Worm (Caenorhabditis elegans) whole organism, L4 larva: ENCODE data around the gene F42F12.4.
A peak's percentile ranks its signal among the peaks of the same experiment; 100 is the strongest.

Experiments used
- F49E8.2 ChIP-seq: sonication (generic microtip); optimal IDR thresholded peaks from 2 replicates; lab custom pipeline; 2016; ENCODE audit warnings: missing compliant biosample characterization, mild to moderate bottlenecking, missing genetic modification characterization, borderline replicate concordance
- R02D3.7 ChIP-seq: fragments of 150-350 bp; sonication (generic microtip); optimal IDR thresholded peaks from 3 replicates; lab custom pipeline; 2014; ENCODE audit warnings: missing biosample characterization, missing genetic modification characterization
- T20F7.1 ChIP-seq: fragments of 200-800 bp; sonication (Bioruptor generic); optimal IDR thresholded peaks from 2 replicates; lab custom pipeline; 2018; ENCODE audit warnings: mild to moderate bottlenecking, missing genetic modification characterization, missing compliant biosample characterization
- Y75B8A.6 ChIP-seq: fragments of 200-800 bp; sonication (Bioruptor generic); IDR thresholded peaks from 2 replicates; pipeline ENCODE4 v1.3.6; 2022; ENCODE audit warnings: missing genetic modification reagents, missing genetic modification characterization, missing compliant biosample characterization
- aha-1 ChIP-seq: fragments of 150-350 bp; peaks from one replicate; lab custom pipeline; 2014; ENCODE audit warnings: missing biosample characterization, missing genetic modification characterization
- aly-2 ChIP-seq: sonication (generic microtip); optimal IDR thresholded peaks from 2 replicates; lab custom pipeline; 2018; ENCODE audit warnings: missing biosample characterization, missing genetic modification characterization
- ceh-20 ChIP-seq: fragments of 200-800 bp; sonication (Bioruptor generic); IDR thresholded peaks from 2 replicates; pipeline ENCODE4 v1.3.6; 2022; ENCODE audit warnings: missing genetic modification reagents, missing genetic modification characterization, missing compliant biosample characterization
- ceh-44 ChIP-seq: fragments of 200-800 bp; sonication (Bioruptor generic); IDR thresholded peaks from 2 replicates; pipeline ENCODE4 v1.3.6; 2022; ENCODE audit warnings: missing genetic modification reagents, missing genetic modification characterization, missing compliant biosample characterization
- ceh-62 ChIP-seq: sonication (generic microtip); optimal IDR thresholded peaks from 2 replicates; lab custom pipeline; 2017; ENCODE audit warnings: missing biosample characterization, missing genetic modification characterization
- cey-2 ChIP-seq: sonication (generic microtip); optimal IDR thresholded peaks from 3 replicates; lab custom pipeline; 2017; ENCODE audit warnings: missing genetic modification characterization, mild to moderate bottlenecking, missing compliant biosample characterization, antibody characterized with exemption, borderline replicate concordance; ENCODE audit not compliant: insufficient read depth
- daf-16 ChIP-seq, 3 experiments: sonication (generic microtip); optimal IDR thresholded peaks; 2 replicates each; lab custom pipeline; 2016 to 2017; ENCODE audit warnings: missing genetic modification characterization in 3 of 3, missing genetic modification reagents in 3 of 3, mild to moderate bottlenecking in 2 of 3, missing compliant biosample characterization in 2 of 3, missing biosample characterization in 1 of 3, moderate library complexity in 1 of 3
- daf-19 ChIP-seq: fragments of 200-800 bp; sonication (Bioruptor generic); conservative IDR thresholded peaks from 2 replicates; pipeline ENCODE4 v1.3.6; 2022; ENCODE audit warnings: missing genetic modification characterization, missing compliant biosample characterization
- duxl-1 ChIP-seq: sonication (generic microtip); optimal IDR thresholded peaks from 2 replicates; lab custom pipeline; 2016; ENCODE audit warnings: mild to moderate bottlenecking, missing genetic modification characterization, moderate library complexity, missing compliant biosample characterization; ENCODE audit not compliant: poor library complexity
- dve-1 ChIP-seq: sonication (generic microtip); optimal IDR thresholded peaks from 2 replicates; lab custom pipeline; 2017; ENCODE audit warnings: antibody characterized with exemption, mild to moderate bottlenecking, missing genetic modification characterization, missing compliant biosample characterization; ENCODE audit not compliant: insufficient read depth
- egl-27 ChIP-seq: sonication (generic microtip); optimal IDR thresholded peaks from 3 replicates; lab custom pipeline; 2017; ENCODE audit warnings: missing biosample characterization, missing genetic modification reagents, missing genetic modification characterization
- hlh-30 ChIP-seq: sonication (generic microtip); optimal IDR thresholded peaks from 2 replicates; lab custom pipeline; 2017; ENCODE audit warnings: antibody characterized with exemption, mild to moderate bottlenecking, missing genetic modification characterization, missing compliant biosample characterization; ENCODE audit not compliant: insufficient read depth
- hmg-1.1 ChIP-seq: fragments of 200-800 bp; sonication (Bioruptor generic); IDR thresholded peaks from 2 replicates; pipeline ENCODE4 v1.3.6; 2022; ENCODE audit warnings: missing genetic modification reagents, missing genetic modification characterization, missing compliant biosample characterization
- lin-13 ChIP-seq: fragments of 150-350 bp; optimal IDR thresholded peaks from 2 replicates; lab custom pipeline; 2014; ENCODE audit warnings: missing biosample characterization, missing genetic modification reagents, missing genetic modification characterization
- lin-15B ChIP-seq: fragments of 150-350 bp; sonication (generic microtip); optimal IDR thresholded peaks from 3 replicates; lab custom pipeline; 2014; ENCODE audit warnings: missing biosample characterization, missing genetic modification characterization
- lin-29 ChIP-seq: fragments of 200-800 bp; sonication (Bioruptor generic); IDR thresholded peaks from 2 replicates; pipeline ENCODE4 v1.3.6; 2022; ENCODE audit warnings: missing genetic modification reagents, missing genetic modification characterization, missing compliant biosample characterization
- lin-39 ChIP-seq: fragments of 150-350 bp; optimal IDR thresholded peaks from 2 replicates; lab custom pipeline; 2014; ENCODE audit warnings: missing biosample characterization, missing genetic modification reagents, missing genetic modification characterization
- madf-9 ChIP-seq: fragments of 200-800 bp; sonication (Bioruptor generic); conservative IDR thresholded peaks from 2 replicates; pipeline ENCODE4 v1.3.6; 2022; ENCODE audit warnings: missing genetic modification reagents, missing genetic modification characterization, missing compliant biosample characterization
- mes-2 ChIP-seq: sonication (generic microtip); optimal IDR thresholded peaks from 2 replicates; lab custom pipeline; 2016; ENCODE audit warnings: missing genotype, mild to moderate bottlenecking, missing genetic modification characterization, missing compliant biosample characterization; ENCODE audit not compliant: poor library complexity, severe bottlenecking
- mxl-3 ChIP-seq: fragments of 200-800 bp; sonication (Bioruptor generic); optimal IDR thresholded peaks from 2 replicates; lab custom pipeline; 2018; ENCODE audit warnings: mild to moderate bottlenecking, missing genetic modification characterization, missing compliant biosample characterization
- nhr-111 ChIP-seq: fragments of 200-800 bp; sonication (Bioruptor generic); optimal IDR thresholded peaks from 2 replicates; lab custom pipeline; 2018; ENCODE audit warnings: mild to moderate bottlenecking, missing genetic modification characterization, missing compliant biosample characterization
- nhr-25 ChIP-seq: sonication (generic microtip); optimal IDR thresholded peaks from 2 replicates; lab custom pipeline; 2017; ENCODE audit warnings: missing genetic modification characterization, mild to moderate bottlenecking, missing compliant biosample characterization, antibody characterized with exemption, moderate library complexity, borderline replicate concordance; ENCODE audit not compliant: insufficient read depth
- nhr-28 ChIP-seq: fragments of 150-350 bp; optimal IDR thresholded peaks from 2 replicates; lab custom pipeline; 2014; ENCODE audit warnings: missing biosample characterization, missing genetic modification characterization
- nhr-41 ChIP-seq: fragments of 200-800 bp; sonication (Bioruptor generic); IDR thresholded peaks from 2 replicates; pipeline ENCODE4 v1.3.6; 2022; ENCODE audit warnings: missing genetic modification reagents, missing genetic modification characterization, missing compliant biosample characterization
- nhr-42 ChIP-seq: fragments of 200-800 bp; sonication (Bioruptor generic); IDR thresholded peaks from 2 replicates; pipeline ENCODE4 v1.3.6; 2022; ENCODE audit warnings: missing genetic modification characterization, missing compliant biosample characterization
- nhr-48 ChIP-seq: sonication (generic microtip); optimal IDR thresholded peaks from 2 replicates; lab custom pipeline; 2016; ENCODE audit warnings: mild to moderate bottlenecking, missing genetic modification characterization, missing compliant biosample characterization
- pha-4 ChIP-seq, 2 experiments: fragments of 150-350 bp in 1 of 2; fragments of 200-800 bp in 1 of 2; sonication (Bioruptor generic) in 1 of 2; IDR thresholded peaks in 1 of 2; optimal IDR thresholded peaks in 1 of 2; 2 replicates each; pipeline versions ENCODE4 v1.3.6 to Lab custom; 2014 to 2022; ENCODE audit warnings: missing genetic modification characterization in 2 of 2, missing genetic modification reagents in 2 of 2, missing biosample characterization in 1 of 2, missing compliant biosample characterization in 1 of 2
- rbr-2 ChIP-seq: sonication (generic microtip); optimal IDR thresholded peaks from 2 replicates; lab custom pipeline; 2016; ENCODE audit warnings: missing genotype, missing genetic modification characterization, missing compliant biosample characterization
- snpc-1.2 ChIP-seq: fragments of 200-800 bp; sonication (Bioruptor generic); IDR thresholded peaks from 2 replicates; pipeline ENCODE4 v1.3.6; 2022; ENCODE audit warnings: missing genetic modification reagents, missing genetic modification characterization, missing compliant biosample characterization
- spr-1 ChIP-seq: sonication (generic microtip); optimal IDR thresholded peaks from 2 replicates; lab custom pipeline; 2016; ENCODE audit warnings: mild to moderate bottlenecking, missing genetic modification characterization, missing compliant biosample characterization
- unc-39 ChIP-seq: sonication (generic microtip); optimal IDR thresholded peaks from 2 replicates; lab custom pipeline; 2017; ENCODE audit warnings: missing biosample characterization, missing genetic modification characterization
- zfp-2 ChIP-seq: sonication (generic microtip); optimal IDR thresholded peaks from 2 replicates; lab custom pipeline; 2016; ENCODE audit warnings: mild to moderate bottlenecking, missing genetic modification characterization, missing compliant biosample characterization
- zfp-3 ChIP-seq: fragments of 200-800 bp; sonication (Bioruptor generic); conservative IDR thresholded peaks from 2 replicates; pipeline ENCODE4 v1.3.6; 2022; ENCODE audit warnings: missing genetic modification reagents, missing genetic modification characterization, missing compliant biosample characterization
- zip-11 ChIP-seq: fragments of 200-800 bp; sonication (Bioruptor generic); IDR thresholded peaks from 2 replicates; pipeline ENCODE4 v1.3.6; 2022; ENCODE audit warnings: missing genetic modification characterization, missing compliant biosample characterization

Gene F42F12.4

DNA sequence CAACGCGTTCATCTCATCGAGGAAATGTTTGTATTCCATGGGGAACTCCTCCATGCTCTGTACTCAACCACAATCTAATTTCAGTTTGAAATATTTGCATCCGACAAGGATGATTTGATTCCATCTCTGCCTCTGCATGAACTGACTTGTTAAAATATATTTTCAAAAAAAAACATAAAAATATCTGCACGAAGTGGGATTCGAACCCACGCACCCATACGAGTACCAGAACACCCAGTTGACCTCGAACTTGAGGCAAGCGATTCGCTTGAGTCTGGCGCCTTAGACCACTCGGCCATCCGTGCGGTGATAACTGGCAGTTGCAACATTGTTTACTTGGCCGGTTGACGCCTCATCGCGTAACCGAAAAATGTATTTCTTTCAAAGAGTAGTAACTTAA lies 4.9 kb downstream of the F42F12.4 start (continued):
- TF ChIP-seq hlh-30 (tag; lab: Kevin White, UChicago) (peak; percentile 27), nhr-111 (no peak), mxl-3 (GFP tag; lab: Kevin White, UChicago) (peak; percentile 53), ceh-20 (GFP tag; lab: Robert Waterston, UW) (peak; percentile 42; the same call in 1 of the 2 replicates), spr-1 (tag; lab: Kevin White, UChicago) (peak; percentile 10), madf-9 (GFP tag; lab: Robert Waterston, UW) (peak; percentile 85), dve-1 (tag; lab: Kevin White, UChicago) (no peak), mes-2 (peak; percentile 77)

DNA sequence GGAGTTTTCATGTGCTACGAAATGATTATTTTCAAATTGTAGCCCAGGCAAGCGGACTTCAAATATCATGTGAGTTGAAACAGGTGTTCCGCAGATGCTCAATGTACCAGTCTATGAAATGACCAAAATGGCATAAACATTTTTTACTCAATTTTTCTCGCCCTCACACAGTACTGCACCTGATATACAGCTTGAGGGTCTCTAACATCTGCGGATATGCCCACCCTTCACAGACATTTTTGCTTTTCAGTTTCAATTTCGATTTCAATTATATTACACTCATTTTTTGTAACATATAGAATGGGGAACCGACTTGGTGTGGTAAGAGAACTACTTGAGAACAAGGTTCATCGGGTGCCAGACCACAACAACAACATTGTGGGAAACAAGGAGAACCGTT lies 6.0 kb downstream of the F42F12.4 start, which contains the start of gene F42F12.11:
TSS of gene F42F12.11 (plus strand) at position 301 of the 400 bp plus-strand sequence.
- peak; percentile 10 for TF ChIP-seq aha-1 (tag; lab: Kevin White, UChicago)
- no peak for TF ChIP-seq spr-1 (tag; lab: Kevin White, UChicago)
- TF ChIP-seq zip-11: no peak

DNA sequence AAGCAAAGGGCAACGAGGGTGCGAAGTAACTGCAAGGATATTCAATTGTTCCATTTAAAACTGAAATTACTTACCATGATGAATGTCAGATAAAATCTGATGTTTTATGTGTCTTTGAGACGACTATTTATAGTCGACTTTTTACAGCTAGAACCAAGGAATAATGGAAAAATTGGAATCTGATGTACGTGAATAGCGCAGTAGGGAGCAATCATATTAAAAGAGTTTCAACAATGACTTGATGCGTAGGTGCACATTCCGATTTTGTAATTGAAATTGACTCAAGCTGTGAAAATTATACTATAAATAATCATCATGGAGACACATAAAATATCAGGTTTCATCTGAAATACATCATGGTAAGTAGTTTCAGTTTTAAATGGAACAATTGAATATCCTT lies 9.5 kb downstream of the F42F12.4 start, which contains the start of the genes nspc-9 and nspc-10:
TSS of gene nspc-9 (minus strand) at position 101 of the 400 bp plus-strand sequence.
TSS of gene nspc-10 (plus strand) at position 331 of the 400 bp plus-strand sequence.
- TF ChIP-seq lin-39 (no peak), snpc-1.2 (no peak), hmg-1.1 (GFP tag; lab: Robert Waterston, UW) (no peak), nhr-48 (tag; lab: Kevin White, UChicago) (no peak), lin-13 (GFP tag; lab: Kevin White, UChicago) (no peak), ceh-62 (no peak), lin-29 (no peak), zfp-3 (GFP tag; lab: Robert Waterston, UW) (no peak)
- TF ChIP-seq, all 104 proteins: peak for 0

DNA sequence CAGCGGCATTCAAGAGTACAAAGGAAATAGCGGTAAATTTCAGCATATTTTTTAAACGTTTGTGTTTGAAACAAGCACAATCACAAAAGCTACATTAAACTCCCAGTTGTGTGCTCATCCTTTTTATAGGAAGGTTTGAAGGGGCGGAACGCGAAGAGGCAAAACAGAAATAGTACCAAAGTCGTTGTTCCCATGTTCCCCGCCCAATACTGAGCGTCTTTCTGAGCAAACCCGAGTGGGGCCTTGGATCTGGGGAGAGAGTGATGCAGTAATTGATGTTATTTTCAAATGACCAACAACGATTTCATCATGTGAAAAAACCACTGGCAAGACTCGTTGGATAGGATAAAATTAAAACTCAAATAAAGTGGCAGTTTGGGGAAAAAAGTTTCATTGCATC lies 11.4 kb downstream of the F42F12.4 start, which contains the start of gene zig-2:
TSS of gene zig-2 (minus strand) at position 101 of the 400 bp plus-strand sequence.
- no peak for TF ChIP-seq cey-2 (tag; lab: Kevin White, UChicago)
- TF ChIP-seq nhr-41 (GFP tag; lab: Robert Waterston, UW): no peak
- TF ChIP-seq rbr-2 (tag; lab: Kevin White, UChicago): no peak
- TF ChIP-seq ceh-62: no peak
- no peak for TF ChIP-seq dve-1 (tag; lab: Kevin White, UChicago)
- no peak for TF ChIP-seq nhr-48 (tag; lab: Kevin White, UChicago)
- TF ChIP-seq egl-27 (tag; lab: Kevin White, UChicago): no peak
- no peak for TF ChIP-seq unc-39 (tag; lab: Kevin White, UChicago)
- TF ChIP-seq snpc-1.2: no peak
- no peak for TF ChIP-seq T20F7.1 (GFP tag; lab: Kevin White, UChicago)
- no peak for TF ChIP-seq zfp-3 (GFP tag; lab: Robert Waterston, UW)
- TF ChIP-seq lin-15B (tag; lab: Kevin White, UChicago): no peak
- TF ChIP-seq daf-19 (GFP tag; lab: Robert Waterston, UW): no peak
- no peak for TF ChIP-seq nhr-25 (tag; lab: Kevin White, UChicago)
- no peak for TF ChIP-seq zfp-2 (tag; lab: Kevin White, UChicago)
- TF ChIP-seq F49E8.2 (tag; lab: Kevin White, UChicago): no peak

DNA sequence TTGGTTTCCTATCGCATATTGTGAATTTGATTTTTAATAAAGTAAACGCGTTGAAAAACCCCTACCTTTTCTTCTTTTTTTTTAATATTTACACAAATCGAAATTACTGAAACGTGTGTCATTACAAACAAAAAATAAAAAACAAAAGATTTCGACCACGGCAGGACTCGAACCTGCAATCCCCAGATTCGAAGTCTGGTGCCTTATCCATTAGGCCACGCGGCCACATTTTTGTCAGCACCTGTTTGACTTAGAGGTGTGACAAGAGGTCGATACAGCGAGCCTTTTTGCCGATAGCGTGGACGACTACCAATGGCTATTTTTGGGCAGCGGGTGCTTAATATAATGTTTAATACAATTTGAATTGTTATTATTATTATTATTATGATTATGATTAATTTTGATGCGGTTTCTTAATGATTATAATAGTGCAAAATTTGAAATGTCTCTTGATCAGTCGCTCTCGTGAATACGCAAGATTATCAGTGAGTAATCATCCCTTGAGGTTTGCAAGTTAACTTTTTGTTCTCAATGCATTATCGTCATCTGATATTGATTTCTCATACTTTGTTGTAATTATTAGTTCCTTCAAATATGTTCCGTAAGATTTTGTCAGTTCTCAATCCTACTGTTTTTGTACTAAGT lies 14.8 kb downstream of the F42F12.4 start, which contains the start of gene srd-44:
TSS of gene srd-44 (plus strand) at position 595 of the 645 bp plus-strand sequence.
- TF ChIP-seq nhr-28 (tag; lab: Kevin White, UChicago): no peak
- 0 out of 2 replicates have a peak, but pooled peaks have one; percentile 5 for TF ChIP-seq ceh-44 (GFP tag; lab: Robert Waterston, UW)
- peak; percentile 88 for TF ChIP-seq snpc-1.2
- peak; percentile 43 for TF ChIP-seq nhr-48 (tag; lab: Kevin White, UChicago)
- TF ChIP-seq nhr-42 (GFP tag; lab: Robert Waterston, UW): 0 out of 2 replicates have a peak, but pooled peaks have one; percentile 47
- peak; percentile 39 for TF ChIP-seq duxl-1 (tag; lab: Kevin White, UChicago)
- TF ChIP-seq daf-19 (GFP tag; lab: Robert Waterston, UW): peak; percentile 74
- 0 out of 2 replicates have a peak, but pooled peaks have one; percentile 47 for TF ChIP-seq Y75B8A.6 (GFP tag; lab: Robert Waterston, UW)
- TF ChIP-seq spr-1 (tag; lab: Kevin White, UChicago): peak; percentile 4
- TF ChIP-seq daf-16 (GFP tag; optimal IDR thresholded peaks at IDR 0.05; lab: Kevin White, UChicago): peak; percentile 8 to 30
- TF ChIP-seq daf-16 (tag; optimal IDR thresholded peaks at IDR 0.05; lab: Kevin White, UChicago): no peak
- no peak for TF ChIP-seq lin-39
- TF ChIP-seq R02D3.7 (tag; lab: Kevin White, UChicago): no peak
- peak; percentile 73; the same call in 1 of the 2 replicates for TF ChIP-seq pha-4 (GFP tag; IDR thresholded peaks at IDR 0.05; lab: Robert Waterston, UW)
- no peak for TF ChIP-seq pha-4 (tag; optimal IDR thresholded peaks at IDR 0.05; lab: Kevin White, UChicago)
- no peak for TF ChIP-seq aly-2 (tag; lab: Kevin White, UChicago)
